Worm (Caenorhabditis elegans): ENCODE measurements around the gene ints-7.

DNA sequence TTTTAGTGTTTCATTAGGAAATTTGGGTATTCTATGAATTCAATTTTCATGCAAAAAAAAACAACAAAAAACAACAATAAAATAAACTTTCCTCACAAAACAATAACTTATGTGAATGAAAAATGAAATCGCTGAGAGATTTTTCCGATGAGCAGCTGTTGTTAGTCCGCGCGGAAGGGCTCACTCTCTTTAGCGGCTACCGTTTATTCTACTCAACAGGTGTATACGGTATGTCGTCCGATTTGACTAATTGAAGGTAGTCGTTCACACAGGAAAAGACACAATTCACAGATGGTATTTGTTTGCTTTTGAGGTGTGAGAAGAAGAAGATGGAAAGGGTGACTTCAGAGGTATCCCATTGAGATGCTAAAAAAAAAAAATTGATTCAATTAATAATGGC lies 14.0 kb upstream of the ints-7 start:
- TF ChIP-seq ama-1 (optimal IDR thresholded peaks at IDR 0.05): no peak
- TF ChIP-seq ceh-36 (tag; optimal IDR thresholded peaks at IDR 0.05): no peak
- no peak for TF ChIP-seq hmg-4 (GFP tag; optimal IDR thresholded peaks at IDR 0.05)
- no peak for TF ChIP-seq flt-1 (GFP tag; IDR thresholded peaks at IDR 0.05)

All from whole organism, early embryonic.